Worm (Caenorhabditis elegans) whole organism, mixed stage, embryonic: ENCODE results near the gene T04A8.8.

ENCODE experiments used
- bed-3 ChIP-seq: fragments of 200-800 bp; sonication (Bioruptor generic); optimal IDR thresholded peaks from 3 replicates; lab custom pipeline; 2018; ENCODE audit warnings: mild to moderate bottlenecking, missing genetic modification characterization, moderate library complexity, missing compliant biosample characterization
- elt-3 ChIP-seq: fragments of 150-350 bp; optimal IDR thresholded peaks from 2 replicates; lab custom pipeline; 2014; ENCODE audit warnings: missing biosample characterization, missing genetic modification characterization
- lin-13 ChIP-seq: fragments of 150-350 bp; optimal IDR thresholded peaks from 2 replicates; lab custom pipeline; 2014; ENCODE audit warnings: missing biosample characterization, missing genetic modification characterization
- lsy-2 ChIP-seq: fragments of 150-350 bp; optimal IDR thresholded peaks from 2 replicates; lab custom pipeline; 2014; ENCODE audit warnings: missing biosample characterization, missing genetic modification characterization
- mab-5 ChIP-seq: fragments of 150-350 bp; optimal IDR thresholded peaks from 2 replicates; lab custom pipeline; 2014; ENCODE audit warnings: missing biosample characterization, missing genetic modification characterization
- mep-1 ChIP-seq: fragments of 150-350 bp; optimal IDR thresholded peaks from 2 replicates; lab custom pipeline; 2017; ENCODE audit warnings: missing biosample characterization, missing genetic modification reagents, missing genetic modification characterization, inconsistent platforms
- nhr-76 ChIP-seq: sonication (generic microtip); optimal IDR thresholded peaks from 2 replicates; lab custom pipeline; 2017; ENCODE audit warnings: missing biosample characterization, missing genetic modification characterization
- unc-39 ChIP-seq: fragments of 150-350 bp; optimal IDR thresholded peaks from 2 replicates; lab custom pipeline; 2014; ENCODE audit warnings: missing biosample characterization, missing genetic modification characterization
- unc-62 ChIP-seq: fragments of 150-350 bp; optimal IDR thresholded peaks from 2 replicates; lab custom pipeline; 2014; ENCODE audit warnings: missing biosample characterization, missing genetic modification reagents, missing genetic modification characterization
- zip-8 ChIP-seq: fragments of 150-350 bp; optimal IDR thresholded peaks from 2 replicates; lab custom pipeline; 2014; ENCODE audit warnings: missing biosample characterization, missing genetic modification characterization
- ztf-11 ChIP-seq: fragments of 150-350 bp; optimal IDR thresholded peaks from 2 replicates; lab custom pipeline; 2014; ENCODE audit warnings: missing biosample characterization, missing genetic modification characterization

DNA sequence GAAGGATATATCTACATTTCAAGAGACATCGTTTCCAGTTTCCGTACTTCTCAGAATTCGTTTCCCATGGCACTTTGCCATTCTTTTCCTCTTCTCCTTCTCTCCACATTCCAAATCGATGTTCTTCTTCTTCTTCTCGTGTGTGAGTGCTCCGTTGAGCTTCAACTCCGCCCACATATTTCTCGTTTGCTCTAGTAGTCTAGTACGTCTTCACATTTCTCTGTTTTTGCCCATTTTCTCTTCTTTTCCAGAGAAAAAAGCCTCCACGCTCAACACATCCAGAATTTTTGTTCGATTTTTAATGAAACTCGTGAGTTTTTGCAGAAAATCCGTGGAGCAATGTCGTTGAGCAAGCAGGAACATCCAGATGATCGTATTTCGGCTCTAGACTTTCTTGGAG is 15.1 kb downstream of the T04A8.8 start, which contains the start of gene T04A8.18:
- no peak for TF ChIP-seq elt-3 (tag; lab: Kevin White, UChicago)
- no peak for TF ChIP-seq zip-8
- no peak for TF ChIP-seq mab-5 (tag; lab: Kevin White, UChicago)
- TF ChIP-seq mep-1, result no peak
- no peak for TF ChIP-seq unc-39
- TF ChIP-seq lsy-2 (tag; lab: Kevin White, UChicago), result no peak
- TF ChIP-seq bed-3 (GFP tag; lab: Kevin White, UChicago), result no peak
- no peak for TF ChIP-seq nhr-76 (tag; lab: Kevin White, UChicago)
- no peak for TF ChIP-seq ztf-11
- no peak for TF ChIP-seq unc-62 (GFP tag; lab: Kevin White, UChicago)
- TF ChIP-seq lin-13 (tag; lab: Kevin White, UChicago), result no peak
